Worm (Caenorhabditis elegans): Measurements from ENCODE around the gene trx-2.

DNA sequence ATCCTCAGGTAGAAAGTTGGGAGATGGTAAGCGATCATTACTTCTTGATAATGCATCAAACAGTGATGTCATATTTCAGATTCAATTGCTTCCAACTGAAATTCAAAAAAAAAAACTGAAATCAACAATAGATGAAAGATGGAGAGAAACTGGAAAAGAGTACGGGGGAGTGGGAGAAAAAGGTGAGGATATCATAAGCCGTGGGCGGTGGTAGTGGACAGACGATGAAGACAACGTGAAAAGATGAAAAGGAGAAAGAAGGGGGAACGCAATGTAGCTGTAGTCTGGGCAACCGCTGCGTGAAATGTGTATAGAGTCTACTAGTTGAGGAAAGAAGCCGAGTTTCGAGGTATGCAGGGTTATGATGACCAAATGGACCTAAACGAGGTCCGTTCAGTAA, 7.2 kb upstream of the trx-2 start, which contains the start of gene che-12:
- TF ChIP-seq pqm-1 (tag; optimal IDR thresholded peaks at IDR 0.05) (no peak), lin-13 (GFP tag; optimal IDR thresholded peaks at IDR 0.05) (no peak), lir-3 (tag; optimal IDR thresholded peaks at IDR 0.05) (no peak), Y105C5A.15 (GFP tag; IDR thresholded peaks at IDR 0.05) (no peak), nhr-76 (tag; optimal IDR thresholded peaks at IDR 0.05) (no peak), egl-27 (tag; optimal IDR thresholded peaks at IDR 0.05) (no peak)
